Fruit fly (Drosophila melanogaster) whole organism: Measurements from ENCODE around the gene bond.

Experiments used
- CG8478 ChIP-seq: fragments of >200 bp; optimal IDR thresholded peaks from 2 replicates; lab custom pipeline; 2018; ENCODE audit warnings: inconsistent platforms
- usp ChIP-seq: fragments of >200 bp; optimal IDR thresholded peaks from 2 replicates; lab custom pipeline; 2017; ENCODE audit warnings: missing biosample characterization, missing genetic modification characterization, mixed read lengths

- TF ChIP-seq usp (GFP tag; lab: Kevin White, UChicago): no peak
- no peak for TF ChIP-seq CG8478 (lab: Kevin White, UChicago)
Observed at dm6 chr3R:22539762-22540161, 10.7 kb upstream of the bond start, which contains the start of gene CG5326.
